Worm (Caenorhabditis elegans) whole organism, L2 larva: Measurements from ENCODE around the gene sshk-1.

Experiments
- C34F6.9 ChIP-seq: fragments of 150-350 bp; optimal IDR thresholded peaks from 2 replicates; lab custom pipeline; 2014; ENCODE audit warnings: missing biosample characterization, missing genetic modification characterization
- F13H6.1 ChIP-seq: sonication (generic microtip); optimal IDR thresholded peaks from 2 replicates; lab custom pipeline; 2016; ENCODE audit warnings: missing genetic modification characterization, missing compliant biosample characterization
- R02D3.7 ChIP-seq: fragments of 150-350 bp; optimal IDR thresholded peaks from 2 replicates; lab custom pipeline; 2014; ENCODE audit warnings: missing biosample characterization, missing genetic modification characterization
- ZK546.5 ChIP-seq: sonication (generic microtip); optimal IDR thresholded peaks from 2 replicates; lab custom pipeline; 2017; ENCODE audit warnings: missing biosample characterization, missing genetic modification characterization
- alr-1 ChIP-seq: fragments of 150-350 bp; optimal IDR thresholded peaks from 2 replicates; lab custom pipeline; 2014; ENCODE audit warnings: missing biosample characterization, missing genetic modification characterization
- aly-2 ChIP-seq: fragments of 150-350 bp; optimal IDR thresholded peaks from 2 replicates; lab custom pipeline; 2014; ENCODE audit warnings: missing biosample characterization, missing genetic modification characterization
- ama-1 ChIP-seq: fragments of 150-350 bp; optimal IDR thresholded peaks from 2 replicates; lab custom pipeline; 2018; ENCODE audit warnings: inconsistent platforms
- blmp-1 ChIP-seq: sonication (generic microtip); optimal IDR thresholded peaks from 2 replicates; lab custom pipeline; 2017; ENCODE audit warnings: missing genetic modification characterization, mild to moderate bottlenecking, missing compliant biosample characterization, antibody characterized with exemption, moderate library complexity; ENCODE audit not compliant: insufficient read depth
- ceh-16 ChIP-seq: fragments of 150-350 bp; optimal IDR thresholded peaks from 2 replicates; lab custom pipeline; 2014; ENCODE audit warnings: missing biosample characterization, missing genetic modification characterization
- ceh-82 ChIP-seq: fragments of 150-350 bp; optimal IDR thresholded peaks from 2 replicates; lab custom pipeline; 2014; ENCODE audit warnings: missing biosample characterization, missing genetic modification characterization
- crh-2 ChIP-seq: sonication (generic microtip); optimal IDR thresholded peaks from 2 replicates; lab custom pipeline; 2017; ENCODE audit warnings: missing biosample characterization, missing genetic modification characterization
- dmd-4 ChIP-seq: sonication (generic microtip); optimal IDR thresholded peaks from 2 replicates; lab custom pipeline; 2017; ENCODE audit warnings: missing biosample characterization, missing genetic modification characterization
- egl-27 ChIP-seq: sonication (generic microtip); optimal IDR thresholded peaks from 3 replicates; lab custom pipeline; 2017; ENCODE audit warnings: missing biosample characterization, missing genetic modification reagents, missing genetic modification characterization
- elt-1 ChIP-seq: fragments of 150-350 bp; optimal IDR thresholded peaks from 2 replicates; lab custom pipeline; 2014; ENCODE audit warnings: missing biosample characterization, missing genetic modification characterization
- fos-1 ChIP-seq: fragments of 150-350 bp; optimal IDR thresholded peaks from 2 replicates; lab custom pipeline; 2014; ENCODE audit warnings: missing biosample characterization, missing genetic modification characterization
- gmeb-1 ChIP-seq: fragments of 150-350 bp; optimal IDR thresholded peaks from 2 replicates; lab custom pipeline; 2014; ENCODE audit warnings: missing biosample characterization, missing genetic modification characterization
- lin-11 ChIP-seq: fragments of 150-350 bp; sonication (generic microtip); optimal IDR thresholded peaks from 2 replicates; lab custom pipeline; 2014; ENCODE audit warnings: missing biosample characterization, missing genetic modification characterization, inconsistent platforms, mixed read lengths
- lin-13 ChIP-seq: fragments of 150-350 bp; optimal IDR thresholded peaks from 2 replicates; lab custom pipeline; 2014; ENCODE audit warnings: missing biosample characterization, missing genetic modification reagents, missing genetic modification characterization
- lsy-2 ChIP-seq, 2 experiments: fragments of 150-350 bp in 1 of 2; sonication (generic microtip) in 1 of 2; optimal IDR thresholded peaks; 2 replicates each; lab custom pipeline; 2014 to 2017; ENCODE audit warnings: missing biosample characterization in 2 of 2, missing genetic modification characterization in 2 of 2
- mab-5 ChIP-seq: fragments of 150-350 bp; optimal IDR thresholded peaks from 2 replicates; lab custom pipeline; 2014; ENCODE audit warnings: missing biosample characterization, missing genetic modification characterization
- nhr-10 ChIP-seq: sonication (generic microtip); optimal IDR thresholded peaks from 2 replicates; lab custom pipeline; 2017; ENCODE audit warnings: missing biosample characterization, missing genetic modification characterization
- nhr-11 ChIP-seq: fragments of 150-350 bp; optimal IDR thresholded peaks from 2 replicates; lab custom pipeline; 2014; ENCODE audit warnings: missing biosample characterization, missing genetic modification characterization
- nhr-12 ChIP-seq: fragments of 150-350 bp; optimal IDR thresholded peaks from 2 replicates; lab custom pipeline; 2014; ENCODE audit warnings: missing biosample characterization, missing genetic modification characterization
- nhr-129 ChIP-seq: fragments of 150-350 bp; optimal IDR thresholded peaks from 2 replicates; lab custom pipeline; 2014; ENCODE audit warnings: missing biosample characterization, missing genetic modification characterization
- nhr-21 ChIP-seq: fragments of 150-350 bp; optimal IDR thresholded peaks from 2 replicates; lab custom pipeline; 2014; ENCODE audit warnings: missing biosample characterization, missing genetic modification characterization
- nhr-23 ChIP-seq: fragments of 150-350 bp; optimal IDR thresholded peaks from 2 replicates; lab custom pipeline; 2014; ENCODE audit warnings: missing biosample characterization, missing genetic modification reagents, missing genetic modification characterization
- nhr-237 ChIP-seq: fragments of 150-350 bp; optimal IDR thresholded peaks from 2 replicates; lab custom pipeline; 2014; ENCODE audit warnings: missing biosample characterization, missing genetic modification characterization
- nhr-25 ChIP-seq: fragments of 150-350 bp; sonication (generic microtip); optimal IDR thresholded peaks from 3 replicates; lab custom pipeline; 2014; ENCODE audit warnings: missing biosample characterization, missing genetic modification characterization
- nhr-6 ChIP-seq: fragments of 150-350 bp; optimal IDR thresholded peaks from 2 replicates; lab custom pipeline; 2014; ENCODE audit warnings: missing biosample characterization, missing genetic modification characterization
- nhr-77 ChIP-seq: fragments of 150-350 bp; optimal IDR thresholded peaks from 2 replicates; lab custom pipeline; 2014; ENCODE audit warnings: missing biosample characterization, missing genetic modification characterization
- peb-1 ChIP-seq: fragments of 150-350 bp; optimal IDR thresholded peaks from 2 replicates; lab custom pipeline; 2014; ENCODE audit warnings: missing biosample characterization, missing genetic modification characterization
- sem-4 ChIP-seq: fragments of 150-350 bp; optimal IDR thresholded peaks from 2 replicates; lab custom pipeline; 2014; ENCODE audit warnings: missing biosample characterization, missing genetic modification reagents, missing genetic modification characterization
- skn-1 ChIP-seq: sonication (generic microtip); optimal IDR thresholded peaks from 2 replicates; lab custom pipeline; 2017; ENCODE audit warnings: missing biosample characterization, missing genetic modification characterization
- sma-3 ChIP-seq: sonication (generic microtip); optimal IDR thresholded peaks from 2 replicates; lab custom pipeline; 2016; ENCODE audit warnings: missing genetic modification reagents, missing genetic modification characterization, missing compliant biosample characterization
- sma-9 ChIP-seq, 2 experiments: fragments of 150-350 bp in 1 of 2; sonication (generic microtip) in 1 of 2; optimal IDR thresholded peaks; 2 replicates each; lab custom pipeline; 2014 to 2016; ENCODE audit warnings: missing genetic modification characterization in 2 of 2, mild to moderate bottlenecking in 1 of 2, missing biosample characterization in 1 of 2, missing compliant biosample characterization in 1 of 2, missing genetic modification reagents in 1 of 2, moderate library complexity in 1 of 2
- snpc-4 ChIP-seq: fragments of 150-350 bp; optimal IDR thresholded peaks from 2 replicates; lab custom pipeline; 2014; ENCODE audit warnings: missing biosample characterization, missing genetic modification characterization
- unc-39 ChIP-seq: fragments of 150-350 bp; optimal IDR thresholded peaks from 2 replicates; lab custom pipeline; 2014; ENCODE audit warnings: missing biosample characterization, missing genetic modification characterization
- unc-55 ChIP-seq: fragments of 150-350 bp; sonication (generic microtip); optimal IDR thresholded peaks from 3 replicates; lab custom pipeline; 2014; ENCODE audit warnings: missing biosample characterization, missing genetic modification reagents, missing genetic modification characterization
- unc-62 ChIP-seq: fragments of 150-350 bp; optimal IDR thresholded peaks from 2 replicates; lab custom pipeline; 2014; ENCODE audit warnings: missing biosample characterization, missing genetic modification reagents, missing genetic modification characterization
- zag-1 ChIP-seq: fragments of 150-350 bp; optimal IDR thresholded peaks from 2 replicates; lab custom pipeline; 2014; ENCODE audit warnings: missing biosample characterization, missing genetic modification characterization
- ztf-1 ChIP-seq: fragments of 200-800 bp; sonication (Bioruptor generic); conservative IDR thresholded peaks from 2 replicates; pipeline ENCODE4 v1.3.6; 2022; ENCODE audit warnings: missing genetic modification characterization, missing compliant biosample characterization
- ztf-11 ChIP-seq: sonication (generic microtip); optimal IDR thresholded peaks from 2 replicates; lab custom pipeline; 2017; ENCODE audit warnings: missing biosample characterization, missing genetic modification characterization
- ztf-4 ChIP-seq: fragments of 150-350 bp; optimal IDR thresholded peaks from 2 replicates; lab custom pipeline; 2014; ENCODE audit warnings: missing biosample characterization, missing genetic modification characterization

Gene sshk-1

DNA sequence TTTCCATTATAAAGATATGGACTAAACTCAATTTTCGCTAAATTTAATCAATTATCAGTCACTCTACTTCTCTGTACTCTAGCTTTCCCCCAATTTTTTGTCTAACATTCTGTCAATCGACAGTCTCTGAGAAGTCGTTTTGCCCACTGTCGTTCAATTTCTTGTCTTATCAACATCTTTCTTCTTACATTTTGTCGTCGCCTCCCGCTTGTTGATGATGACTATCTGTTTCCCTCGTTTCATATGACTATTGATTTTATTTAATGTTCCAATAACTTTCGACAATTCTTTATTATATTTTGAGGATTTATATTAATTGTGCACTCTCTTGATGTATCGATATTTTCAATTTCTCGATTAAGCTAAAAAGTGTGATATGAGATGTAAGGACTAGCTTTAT, 37.1 kb upstream of the sshk-1 start:
- TF ChIP-seq sma-9 (GFP tag; optimal IDR thresholded peaks at IDR 0.05; lab: Kevin White, UChicago) (peak; percentile 47), sma-9 (tag; optimal IDR thresholded peaks at IDR 0.05; lab: Kevin White, UChicago) (no peak), blmp-1 (tag; lab: Kevin White, UChicago) (no peak), unc-55 (no peak), lin-11 (tag; lab: Kevin White, UChicago) (no peak), F13H6.1 (tag; lab: Kevin White, UChicago) (no peak), fos-1 (peak; percentile 35), nhr-25 (tag; lab: Kevin White, UChicago) (no peak), crh-2 (tag; lab: Kevin White, UChicago) (peak; percentile 40), alr-1 (no peak), skn-1 (tag; lab: Kevin White, UChicago) (no peak)

DNA sequence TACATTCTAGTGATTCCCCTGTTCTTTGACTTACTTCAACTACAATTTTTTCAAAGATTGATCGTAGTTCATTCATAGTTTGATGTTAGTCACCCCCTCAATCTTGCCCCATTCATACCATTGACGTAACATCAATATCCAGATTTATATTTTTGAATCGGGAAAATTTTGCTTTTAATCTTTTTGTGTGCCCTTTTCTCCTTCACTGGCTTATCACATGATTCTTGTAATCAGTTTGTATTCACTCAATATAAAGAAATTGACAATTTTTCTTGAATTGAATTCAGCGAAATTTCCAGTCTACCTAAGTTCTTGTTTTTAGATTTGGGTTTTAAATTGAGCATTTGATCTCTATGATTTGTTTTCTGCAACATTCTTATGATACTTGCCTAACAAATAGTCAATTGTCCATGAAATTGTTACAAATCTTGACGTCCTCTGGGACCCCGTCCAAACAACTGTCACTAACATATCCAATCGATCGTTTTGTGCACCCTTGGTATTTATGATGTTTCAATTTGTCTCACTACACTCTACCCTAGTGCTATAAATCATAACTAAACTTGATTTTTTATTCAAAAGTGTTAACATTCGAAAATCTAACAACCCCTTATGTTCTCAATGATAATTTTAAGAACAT, 36.1 kb upstream of the sshk-1 start:
- TF ChIP-seq ZK546.5 (no peak), nhr-129 (tag; lab: Kevin White, UChicago) (peak; percentile 26), nhr-6 (no peak), C34F6.9 (tag; lab: Kevin White, UChicago) (peak; percentile 1), gmeb-1 (tag; lab: Kevin White, UChicago) (peak; percentile 15), ztf-4 (tag; lab: Kevin White, UChicago) (peak; percentile 10)

ce11 chrV:20780400-20780799, 35.5 kb upstream of the sshk-1 start, which contains the start of gene hif-1:
Gene hif-1, plus strand, starts transcription at chrV:20780407.
- TF ChIP-seq nhr-10 = no peak
- peak in 1 of 2 experiments; percentile 40 for TF ChIP-seq lsy-2 (tag; optimal IDR thresholded peaks at IDR 0.05; lab: Kevin White, UChicago)

DNA sequence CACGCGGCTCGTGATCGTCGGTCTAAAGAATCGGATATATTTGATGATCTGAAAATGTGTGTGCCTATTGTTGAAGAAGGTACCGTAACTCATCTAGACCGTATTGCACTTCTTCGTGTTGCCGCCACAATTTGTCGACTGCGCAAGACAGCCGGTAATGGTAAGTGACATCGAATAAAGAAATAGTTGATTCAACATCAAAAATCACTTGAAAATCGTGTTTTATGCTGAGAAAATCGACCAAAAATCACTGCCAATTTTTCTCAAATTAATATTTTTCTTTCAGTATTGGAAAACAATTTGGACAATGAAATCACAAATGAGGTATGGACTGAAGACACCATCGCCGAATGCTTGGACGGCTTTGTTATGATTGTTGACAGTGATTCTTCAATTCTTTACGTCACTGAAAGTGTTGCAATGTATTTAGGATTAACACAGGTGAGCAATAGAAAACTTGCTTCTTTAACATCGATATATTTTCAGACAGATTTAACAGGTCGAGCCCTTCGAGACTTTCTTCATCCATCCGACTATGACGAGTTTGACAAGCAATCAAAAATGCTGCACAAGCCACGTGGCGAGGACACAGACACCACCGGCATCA, 34.5 kb upstream of the sshk-1 start:
- TF ChIP-seq mab-5 (tag; lab: Kevin White, UChicago) = no peak

ce11 chrV:20782188-20782587, 33.8 kb upstream of the sshk-1 start:
- no peak for TF ChIP-seq ztf-1 (GFP tag; lab: Robert Waterston, UW)
- TF ChIP-seq nhr-25 (tag; lab: Kevin White, UChicago) = no peak
- TF ChIP-seq egl-27 (tag; lab: Kevin White, UChicago) = peak; percentile 14
- TF ChIP-seq mab-5 (tag; lab: Kevin White, UChicago) = no peak
- TF ChIP-seq blmp-1 (tag; lab: Kevin White, UChicago) = no peak
- TF ChIP-seq nhr-129 (tag; lab: Kevin White, UChicago) = peak; percentile 82
- no peak for TF ChIP-seq nhr-23 (tag; lab: Kevin White, UChicago)
- peak; percentile 49 for TF ChIP-seq ztf-4 (tag; lab: Kevin White, UChicago)
- no peak for TF ChIP-seq gmeb-1 (tag; lab: Kevin White, UChicago)
- TF ChIP-seq nhr-21 (tag; lab: Kevin White, UChicago) = no peak
- TF ChIP-seq nhr-12 (tag; lab: Kevin White, UChicago) = no peak
- peak; percentile 59 for TF ChIP-seq C34F6.9 (tag; lab: Kevin White, UChicago)
- no peak for TF ChIP-seq sma-3 (GFP tag; lab: Kevin White, UChicago)
- TF ChIP-seq unc-55 = peak; percentile 97
- no peak for TF ChIP-seq aly-2
- no peak for TF ChIP-seq ceh-16 (tag; lab: Kevin White, UChicago)
- TF ChIP-seq lin-13 (GFP tag; lab: Kevin White, UChicago) = peak; percentile 46
- TF ChIP-seq alr-1 = no peak
- TF ChIP-seq fos-1 = peak; percentile 14
- no peak for TF ChIP-seq unc-39 (tag; lab: Kevin White, UChicago)
- no peak for TF ChIP-seq lin-11 (tag; lab: Kevin White, UChicago)
- TF ChIP-seq nhr-77 = no peak
- no peak for TF ChIP-seq R02D3.7 (tag; lab: Kevin White, UChicago)
- no peak for TF ChIP-seq nhr-11 (tag; lab: Kevin White, UChicago)
- TF ChIP-seq sem-4 (tag; lab: Kevin White, UChicago) = peak; percentile 85
- TF ChIP-seq ceh-82 = no peak
- TF ChIP-seq nhr-237 (tag; lab: Kevin White, UChicago) = no peak
- no peak for TF ChIP-seq ZK546.5
- peak; percentile 44 for TF ChIP-seq nhr-6
- TF ChIP-seq elt-1 = no peak
- TF ChIP-seq ama-1 (lab: Kevin White, UChicago) = peak; percentile 42
- no peak for TF ChIP-seq ztf-11
- peak; percentile 69 for TF ChIP-seq F13H6.1 (tag; lab: Kevin White, UChicago)
- TF ChIP-seq peb-1 = no peak
- TF ChIP-seq lsy-2 (tag; optimal IDR thresholded peaks at IDR 0.05; lab: Kevin White, UChicago) = peak in 1 of 2 experiments; percentile 78
- TF ChIP-seq snpc-4 (tag; lab: Kevin White, UChicago) = peak; percentile 38
- TF ChIP-seq unc-62 = no peak
- peak; percentile 91 for TF ChIP-seq zag-1 (tag; lab: Kevin White, UChicago)
- TF ChIP-seq dmd-4 (tag; lab: Kevin White, UChicago) = no peak
